Fruit fly (Drosophila melanogaster) whole organism, embryonic: Measurements from ENCODE around the gene Jhbp2.
A peak's percentile ranks its signal among the peaks of the same experiment; 100 is the strongest.

Experiments
- Asciz ChIP-seq: fragments of 200-800 bp; sonication (Bioruptor generic); optimal IDR thresholded peaks from 2 replicates; lab custom pipeline; 2017; ENCODE audit warnings: missing biosample characterization, mild to moderate bottlenecking, missing genetic modification characterization, missing genetic modification reagents
- CG10147 ChIP-seq: fragments of 200-800 bp; sonication (Bioruptor generic); optimal IDR thresholded peaks from 2 replicates; lab custom pipeline; 2019; ENCODE audit warnings: missing biosample characterization, mild to moderate bottlenecking, missing genetic modification characterization, moderate library complexity
- CG10274 ChIP-seq: fragments of 200-800 bp; sonication (Bioruptor generic); optimal IDR thresholded peaks from 3 replicates; lab custom pipeline; 2017; ENCODE audit warnings: missing biosample characterization, mild to moderate bottlenecking, missing genetic modification characterization
- CG11696 ChIP-seq: fragments of 200-800 bp; sonication (Bioruptor generic); IDR thresholded peaks from 2 replicates; pipeline ENCODE4 v1.3.6; 2022; ENCODE audit warnings: missing biosample characterization, missing genetic modification characterization
- CG11723 ChIP-seq: fragments of 200-800 bp; sonication (Bioruptor generic); optimal IDR thresholded peaks from 2 replicates; lab custom pipeline; 2017; ENCODE audit warnings: missing biosample characterization, mild to moderate bottlenecking, missing genetic modification characterization
- CG12219 ChIP-seq: fragments of 200-800 bp; sonication (Bioruptor generic); optimal IDR thresholded peaks from 3 replicates; lab custom pipeline; 2018; ENCODE audit warnings: missing biosample characterization, mild to moderate bottlenecking, missing genetic modification characterization
- CG16813 ChIP-seq: fragments of 200-800 bp; sonication (Bioruptor generic); IDR thresholded peaks from 3 replicates; pipeline ENCODE4 v1.3.6; 2022; ENCODE audit warnings: missing biosample characterization, missing genetic modification characterization; ENCODE audit not compliant: partially characterized antibody
- CG16815 ChIP-seq: fragments of 200-800 bp; sonication (Bioruptor generic); optimal IDR thresholded peaks from 3 replicates; lab custom pipeline; 2017; ENCODE audit warnings: missing biosample characterization, mild to moderate bottlenecking, missing genetic modification characterization
- CG17186 ChIP-seq: fragments of 200-800 bp; sonication (Bioruptor generic); optimal IDR thresholded peaks from 3 replicates; lab custom pipeline; 2017; ENCODE audit warnings: missing biosample characterization, missing genetic modification reagents, missing genetic modification characterization
- CG17361 ChIP-seq: fragments of 200-800 bp; sonication (Bioruptor generic); IDR thresholded peaks from 3 replicates; pipeline ENCODE4 v1.3.6; 2022; ENCODE audit warnings: missing biosample characterization, missing genetic modification characterization
- CG1792 ChIP-seq: fragments of 200-800 bp; sonication (Bioruptor generic); optimal IDR thresholded peaks from 2 replicates; lab custom pipeline; 2016; ENCODE audit warnings: missing biosample characterization, missing genetic modification characterization
- CG2199 ChIP-seq: fragments of 200-800 bp; sonication (Bioruptor generic); IDR thresholded peaks from 3 replicates; pipeline ENCODE4 v1.3.6; 2022; ENCODE audit warnings: missing biosample characterization, missing genetic modification characterization
- CG2678 ChIP-seq: fragments of 200-800 bp; sonication (Bioruptor generic); optimal IDR thresholded peaks from 3 replicates; lab custom pipeline; 2019; ENCODE audit warnings: missing biosample characterization, mild to moderate bottlenecking, missing genetic modification characterization, moderate library complexity
- CG3281 ChIP-seq: fragments of 200-800 bp; sonication (Bioruptor generic); optimal IDR thresholded peaks from 3 replicates; lab custom pipeline; 2017; ENCODE audit warnings: missing biosample characterization, mild to moderate bottlenecking, missing genetic modification characterization
- CG34224 ChIP-seq: fragments of 200-800 bp; sonication (Bioruptor generic); IDR thresholded peaks from 3 replicates; pipeline ENCODE4 v1.3.6; 2022; ENCODE audit warnings: missing biosample characterization, missing genetic modification characterization; ENCODE audit not compliant: partially characterized antibody
- CG34376 ChIP-seq: fragments of 200-800 bp; sonication (Bioruptor generic); optimal IDR thresholded peaks from 2 replicates; lab custom pipeline; 2018; ENCODE audit warnings: missing biosample characterization, mild to moderate bottlenecking, missing genetic modification characterization
- CG4328 ChIP-seq: fragments of 200-800 bp; sonication (Bioruptor generic); optimal IDR thresholded peaks from 3 replicates; lab custom pipeline; 2017; ENCODE audit warnings: missing biosample characterization, missing genetic modification reagents, missing genetic modification characterization
- CG4424 ChIP-seq: fragments of 200-800 bp; sonication (Bioruptor generic); optimal IDR thresholded peaks from 3 replicates; lab custom pipeline; 2016; ENCODE audit warnings: missing biosample characterization, missing genetic modification characterization
- CG7556 ChIP-seq: fragments of 200-800 bp; sonication (Bioruptor generic); optimal IDR thresholded peaks from 2 replicates; lab custom pipeline; 2017; ENCODE audit warnings: missing biosample characterization, mild to moderate bottlenecking, missing genetic modification characterization
- CG8089 ChIP-seq: fragments of 200-800 bp; sonication (Bioruptor generic); optimal IDR thresholded peaks from 3 replicates; lab custom pipeline; 2016; ENCODE audit warnings: missing biosample characterization, missing genetic modification characterization
- CG8388 ChIP-seq: fragments of 200-800 bp; sonication (Bioruptor generic); optimal IDR thresholded peaks from 2 replicates; lab custom pipeline; 2019; ENCODE audit warnings: missing biosample characterization, mild to moderate bottlenecking, missing genetic modification characterization, moderate library complexity
- CG9437 ChIP-seq: fragments of 200-800 bp; sonication (Bioruptor generic); optimal IDR thresholded peaks from 2 replicates; lab custom pipeline; 2018; ENCODE audit warnings: missing biosample characterization, mild to moderate bottlenecking, missing genetic modification characterization
- CG9876 ChIP-seq: fragments of 200-800 bp; sonication (Bioruptor generic); optimal IDR thresholded peaks from 2 replicates; lab custom pipeline; 2016; ENCODE audit warnings: missing biosample characterization, missing genetic modification characterization
- Deaf1 ChIP-seq: fragments of 200-800 bp; optimal IDR thresholded peaks from 3 replicates; lab custom pipeline; 2019; ENCODE audit warnings: missing biosample characterization, mild to moderate bottlenecking, missing genetic modification characterization, moderate library complexity
- Dek ChIP-seq: fragments of 200-800 bp; sonication (Bioruptor generic); optimal IDR thresholded peaks from 3 replicates; lab custom pipeline; 2019; ENCODE audit warnings: missing biosample characterization, mild to moderate bottlenecking, missing genetic modification characterization, moderate library complexity
- Dip2 ChIP-seq: fragments of 200-800 bp; sonication (Bioruptor generic); IDR thresholded peaks from 2 replicates; pipeline ENCODE4 v1.3.6; 2022; ENCODE audit warnings: missing biosample characterization, missing genetic modification characterization
- Dip3 ChIP-seq: fragments of 200-800 bp; sonication (Bioruptor generic); optimal IDR thresholded peaks from 3 replicates; lab custom pipeline; 2016; ENCODE audit warnings: missing biosample characterization, missing genetic modification characterization
- Doc2 ChIP-seq: fragments of 200-800 bp; sonication (Bioruptor generic); IDR thresholded peaks from 2 replicates; pipeline ENCODE4 v1.3.6; 2022; ENCODE audit warnings: missing biosample characterization, missing genetic modification characterization
- Doc3 ChIP-seq: fragments of 200-800 bp; sonication (Bioruptor generic); IDR thresholded peaks from 3 replicates; pipeline ENCODE4 v1.3.6; 2022; ENCODE audit warnings: missing biosample characterization, missing genetic modification characterization; ENCODE audit not compliant: partially characterized antibody
- Elba2 ChIP-seq: fragments of 200-800 bp; sonication (Bioruptor generic); optimal IDR thresholded peaks from 3 replicates; lab custom pipeline; 2016; ENCODE audit warnings: missing biosample characterization, missing genetic modification characterization
- Hand ChIP-seq: fragments of 200-800 bp; sonication (Bioruptor generic); optimal IDR thresholded peaks from 2 replicates; lab custom pipeline; 2017; ENCODE audit warnings: mild to moderate bottlenecking, missing biosample characterization, missing genetic modification reagents, missing genetic modification characterization
- Hr39 ChIP-seq: fragments of >200 bp; optimal IDR thresholded peaks from 2 replicates; lab custom pipeline; 2017
- Hr78 ChIP-seq, 2 experiments: fragments of 200-800 bp in 1 of 2; fragments of >200 bp in 1 of 2; sonication (Bioruptor generic) in 1 of 2; optimal IDR thresholded peaks; 2 replicates each; lab custom pipeline; 2017 to 2019; ENCODE audit warnings: missing biosample characterization in 2 of 2, missing genetic modification characterization in 2 of 2, mild to moderate bottlenecking in 1 of 2, moderate library complexity in 1 of 2
- PHDP ChIP-seq: fragments of 200-800 bp; sonication (Bioruptor generic); optimal IDR thresholded peaks from 3 replicates; lab custom pipeline; 2018; ENCODE audit warnings: missing biosample characterization, mild to moderate bottlenecking, missing genetic modification characterization, moderate library complexity
- Six4 ChIP-seq: fragments of 200-800 bp; sonication (Bioruptor generic); optimal IDR thresholded peaks from 2 replicates; lab custom pipeline; 2016; ENCODE audit warnings: missing biosample characterization, missing genetic modification characterization
- TFAM ChIP-seq: fragments of 200-800 bp; sonication (Bioruptor generic); optimal IDR thresholded peaks from 2 replicates; lab custom pipeline; 2017; ENCODE audit warnings: missing biosample characterization, missing genetic modification characterization, inconsistent platforms
- Vsx1 ChIP-seq: fragments of 200-800 bp; sonication (Bioruptor generic); optimal IDR thresholded peaks from 2 replicates; lab custom pipeline; 2017; ENCODE audit warnings: missing biosample characterization, mild to moderate bottlenecking, missing genetic modification characterization, missing genetic modification reagents
- abd-A ChIP-seq: fragments of 200-800 bp; sonication (Bioruptor generic); optimal IDR thresholded peaks from 3 replicates; lab custom pipeline; 2019; ENCODE audit warnings: missing biosample characterization, mild to moderate bottlenecking, missing genetic modification characterization, moderate library complexity
- fd64A ChIP-seq: fragments of 200-800 bp; sonication (Bioruptor generic); optimal IDR thresholded peaks from 3 replicates; lab custom pipeline; 2018; ENCODE audit warnings: missing biosample characterization, mild to moderate bottlenecking, missing genetic modification characterization
- ftz-f1 ChIP-seq: fragments of 200-800 bp; sonication (Bioruptor generic); optimal IDR thresholded peaks from 2 replicates; lab custom pipeline; 2016; ENCODE audit warnings: missing biosample characterization, missing genetic modification characterization
- h ChIP-seq: fragments of >200 bp; optimal IDR thresholded peaks from 2 replicates; lab custom pipeline; 2017
- hkb ChIP-seq, 2 experiments: fragments of 200-800 bp in 1 of 2; fragments of >200 bp in 1 of 2; sonication (Bioruptor generic) in 1 of 2; IDR thresholded peaks in 1 of 2; optimal IDR thresholded peaks in 1 of 2; 2 replicates each; pipeline versions ENCODE4 v1.3.6 to Lab custom; 2017 to 2022; ENCODE audit warnings: missing biosample characterization in 1 of 2, missing genetic modification characterization in 1 of 2
- lmd ChIP-seq: fragments of 200-800 bp; sonication (Bioruptor generic); IDR thresholded peaks from 2 replicates; pipeline ENCODE4 v1.3.6; 2022; ENCODE audit warnings: missing biosample characterization, missing genetic modification characterization
- luna ChIP-seq: fragments of 200-800 bp; sonication (Bioruptor generic); optimal IDR thresholded peaks from 2 replicates; lab custom pipeline; 2016; ENCODE audit warnings: missing biosample characterization, missing genetic modification characterization
- nerfin-1 ChIP-seq: fragments of 200-800 bp; sonication (Bioruptor generic); optimal IDR thresholded peaks from 3 replicates; lab custom pipeline; 2019; ENCODE audit warnings: missing biosample characterization, mild to moderate bottlenecking, missing genetic modification characterization, moderate library complexity
- oc ChIP-seq: fragments of 200-800 bp; sonication (Bioruptor generic); optimal IDR thresholded peaks from 2 replicates; lab custom pipeline; 2018; ENCODE audit warnings: missing biosample characterization, mild to moderate bottlenecking, missing genetic modification characterization, moderate library complexity
- rib ChIP-seq: fragments of 200-800 bp; sonication (Bioruptor generic); IDR thresholded peaks from 2 replicates; pipeline ENCODE4 v1.3.6; 2022; ENCODE audit warnings: missing biosample characterization, missing genetic modification characterization
- sens-2 ChIP-seq: fragments of 200-800 bp; sonication (Bioruptor generic); IDR thresholded peaks from 2 replicates; pipeline ENCODE4 v1.3.6; 2022; ENCODE audit warnings: missing biosample characterization, missing genetic modification characterization
- sim ChIP-seq: fragments of 200-800 bp; sonication (Bioruptor generic); IDR thresholded peaks from 2 replicates; pipeline ENCODE4 v1.3.6; 2022; ENCODE audit warnings: missing biosample characterization, missing genetic modification characterization
- stc ChIP-seq: fragments of 200-800 bp; sonication (Bioruptor generic); IDR thresholded peaks from 2 replicates; pipeline ENCODE4 v1.3.6; 2022; ENCODE audit warnings: missing biosample characterization, missing genetic modification characterization
- wdn ChIP-seq: fragments of 200-800 bp; sonication (Bioruptor generic); IDR thresholded peaks from 2 replicates; pipeline ENCODE4 v1.3.6; 2022; ENCODE audit warnings: missing biosample characterization, missing genetic modification characterization

Gene Jhbp2

dm6 chr3R:4984688-4985087, 23.5 kb upstream of the Jhbp2 start (continued):
- TF ChIP-seq CG9437, result no peak
- TF ChIP-seq ftz-f1 (GFP tag; lab: Kevin White, UChicago), result no peak
- TF ChIP-seq CG11696, result 0 out of 2 replicates have a peak, but pooled peaks have one; percentile 12
- TF ChIP-seq hkb (optimal IDR thresholded peaks at IDR 0.05; lab: Kevin White, UChicago), result no peak
- TF ChIP-seq hkb (GFP tag; IDR thresholded peaks at IDR 0.05; lab: Robert Waterston, UW), result 0 out of 2 replicates have a peak, but pooled peaks have one; percentile 8
- 0 out of 3 replicates have a peak, but pooled peaks have one; percentile 9 for TF ChIP-seq CG17361 (GFP tag; lab: Robert Waterston, UW)
- TF ChIP-seq CG3281 (GFP tag; lab: Kevin White, UChicago), result no peak
- no peak for TF ChIP-seq CG12219
- TF ChIP-seq oc (tag; lab: Kevin White, UChicago), result peak; percentile 47
- no peak for TF ChIP-seq CG11723
- no peak for TF ChIP-seq Hand (GFP tag; lab: Kevin White, UChicago)
- no peak for TF ChIP-seq Dek
- TF ChIP-seq abd-A, result peak; percentile 41
- no peak for TF ChIP-seq CG9876 (GFP tag; lab: Kevin White, UChicago)
- no peak for TF ChIP-seq CG16815 (GFP tag; lab: Kevin White, UChicago)
- no peak for TF ChIP-seq CG8388 (GFP tag; lab: Kevin White, UChicago)
- no peak for TF ChIP-seq rib
- TF ChIP-seq Elba2, result no peak
- no peak for TF ChIP-seq CG34376 (GFP tag; lab: Kevin White, UChicago)
- no peak for TF ChIP-seq wdn (GFP tag; lab: Robert Waterston, UW)
- no peak for TF ChIP-seq Hr78 (GFP tag; optimal IDR thresholded peaks at IDR 0.05; lab: Kevin White, UChicago)
- TF ChIP-seq CG34224, result no peak
- TF ChIP-seq Asciz, result no peak
- no peak for TF ChIP-seq CG10147 (GFP tag; lab: Kevin White, UChicago)
- TF ChIP-seq lmd (GFP tag; lab: Robert Waterston, UW), result no peak
- no peak for TF ChIP-seq CG4328
- no peak for TF ChIP-seq CG8089 (GFP tag; lab: Kevin White, UChicago)
- TF ChIP-seq PHDP (tag; lab: Kevin White, UChicago), result no peak
- no peak for TF ChIP-seq CG1792 (GFP tag; lab: Kevin White, UChicago)
- no peak for TF ChIP-seq CG10274 (GFP tag; lab: Kevin White, UChicago)
- no peak for TF ChIP-seq sens-2 (GFP tag; lab: Robert Waterston, UW)
- TF ChIP-seq Deaf1 (tag; lab: Kevin White, UChicago), result no peak
- TF ChIP-seq CG17186 (GFP tag; lab: Kevin White, UChicago), result no peak
- TF ChIP-seq stc (GFP tag; lab: Robert Waterston, UW), result no peak
- TF ChIP-seq fd64A (GFP tag; lab: Kevin White, UChicago), result no peak
- TF ChIP-seq Vsx1 (GFP tag; lab: Kevin White, UChicago), result no peak
- no peak for TF ChIP-seq luna (GFP tag; lab: Kevin White, UChicago)
- TF ChIP-seq sim, result no peak
- no peak for TF ChIP-seq Dip3 (GFP tag; lab: Kevin White, UChicago)
- no peak for TF ChIP-seq Dip2
- TF ChIP-seq CG7556 (GFP tag; lab: Kevin White, UChicago), result no peak
- no peak for TF ChIP-seq h (lab: Kevin White, UChicago)
- TF ChIP-seq Doc2, result no peak
- TF ChIP-seq CG2199, result peak; percentile 68; the same call in 1 of the 3 replicates
- TF ChIP-seq CG2678 (tag; lab: Kevin White, UChicago), result no peak
- no peak for TF ChIP-seq TFAM
- no peak for TF ChIP-seq Doc3 (GFP tag; lab: Robert Waterston, UW)
- TF ChIP-seq Six4, result no peak
- TF ChIP-seq nerfin-1, result peak; percentile 59
- no peak for TF ChIP-seq Hr39
- no peak for TF ChIP-seq CG16813 (GFP tag; lab: Robert Waterston, UW)
- TF ChIP-seq CG4424 (GFP tag; lab: Kevin White, UChicago), result no peak
